Fruit fly (Drosophila melanogaster) whole organism, prepupa: ENCODE measurements around the gene Ser7.

ENCODE experiments used
- CG1621 ChIP-seq: fragments of 200-800 bp; sonication (Bioruptor generic); optimal IDR thresholded peaks from 3 replicates; lab custom pipeline; 2018; ENCODE audit warnings: missing biosample characterization, mild to moderate bottlenecking, missing genetic modification characterization
- CG6792 ChIP-seq: fragments of 200-800 bp; sonication (Bioruptor generic); optimal IDR thresholded peaks from 3 replicates; lab custom pipeline; 2016; ENCODE audit warnings: missing biosample characterization, missing genetic modification characterization
- Eip75B ChIP-seq: fragments of 200-800 bp; sonication (Bioruptor generic); optimal IDR thresholded peaks from 3 replicates; lab custom pipeline; 2016; ENCODE audit warnings: missing biosample characterization, missing genetic modification characterization
- Lpt ChIP-seq: fragments of 200-800 bp; sonication (Bioruptor generic); optimal IDR thresholded peaks from 3 replicates; lab custom pipeline; 2016; ENCODE audit warnings: missing biosample characterization, missing genetic modification characterization
- OdsH ChIP-seq: fragments of 200-800 bp; sonication (Bioruptor generic); optimal IDR thresholded peaks from 3 replicates; lab custom pipeline; 2016; ENCODE audit warnings: missing biosample characterization, missing genetic modification characterization
- Sox102F ChIP-seq: fragments of 200-800 bp; sonication (Bioruptor generic); optimal IDR thresholded peaks from 2 replicates; lab custom pipeline; 2016; ENCODE audit warnings: missing biosample characterization, mild to moderate bottlenecking, missing genetic modification characterization
- cyc ChIP-seq: fragments of 200-800 bp; sonication (Bioruptor generic); optimal IDR thresholded peaks from 3 replicates; lab custom pipeline; 2016; ENCODE audit warnings: missing biosample characterization, missing genetic modification characterization
- esn ChIP-seq: fragments of 200-800 bp; sonication (Bioruptor generic); optimal IDR thresholded peaks from 2 replicates; lab custom pipeline; 2016; ENCODE audit warnings: missing biosample characterization, mild to moderate bottlenecking, missing genetic modification characterization, moderate library complexity
- fd85E ChIP-seq: fragments of 200-800 bp; sonication (Bioruptor generic); optimal IDR thresholded peaks from 3 replicates; lab custom pipeline; 2016; ENCODE audit warnings: missing biosample characterization, missing genetic modification characterization
- spab ChIP-seq: fragments of 200-800 bp; sonication (Bioruptor generic); optimal IDR thresholded peaks from 2 replicates; lab custom pipeline; 2017; ENCODE audit warnings: missing biosample characterization, mild to moderate bottlenecking, missing genetic modification characterization, missing genetic modification reagents
- topi ChIP-seq: fragments of 200-800 bp; sonication (Bioruptor generic); optimal IDR thresholded peaks from 3 replicates; lab custom pipeline; 2016; ENCODE audit warnings: missing biosample characterization, missing genetic modification characterization
- vri ChIP-seq: fragments of 200-800 bp; sonication (Bioruptor generic); optimal IDR thresholded peaks from 3 replicates; lab custom pipeline; 2016; ENCODE audit warnings: missing biosample characterization, mild to moderate bottlenecking, missing genetic modification characterization

- TF ChIP-seq Lpt (no peak), vri (no peak), spab (GFP tag; lab: Kevin White, UChicago) (no peak), OdsH (GFP tag; lab: Kevin White, UChicago) (no peak), fd85E (GFP tag; lab: Kevin White, UChicago) (no peak), topi (GFP tag; lab: Kevin White, UChicago) (no peak), CG6792 (GFP tag; lab: Kevin White, UChicago) (no peak), CG1621 (tag; lab: Kevin White, UChicago) (no peak), esn (GFP tag; lab: Kevin White, UChicago) (no peak), Eip75B (GFP tag; lab: Kevin White, UChicago) (no peak), Sox102F (GFP tag; lab: Kevin White, UChicago) (no peak), cyc (GFP tag; lab: Kevin White, UChicago) (no peak)
Observed at dm6 chrX:9877240-9877639, 12.2 kb downstream of the Ser7 start.
